Fruit fly (Drosophila melanogaster) whole organism, embryonic: Measurements from ENCODE around the gene Neu2.

Experiments
- B-H2 ChIP-seq: fragments of 200-800 bp; sonication (Bioruptor generic); optimal IDR thresholded peaks from 2 replicates; lab custom pipeline; 2018; ENCODE audit warnings: missing biosample characterization, mild to moderate bottlenecking, missing genetic modification characterization
- CG10267 ChIP-seq: fragments of 200-800 bp; sonication (Bioruptor generic); optimal IDR thresholded peaks from 2 replicates; lab custom pipeline; 2018; ENCODE audit warnings: missing biosample characterization, mild to moderate bottlenecking, missing genetic modification characterization, moderate library complexity
- CG10979 ChIP-seq: fragments of 200-800 bp; sonication (Bioruptor generic); optimal IDR thresholded peaks from 2 replicates; lab custom pipeline; 2018; ENCODE audit warnings: missing biosample characterization, mild to moderate bottlenecking, missing genetic modification characterization, moderate library complexity
- CG12155 ChIP-seq: fragments of 200-800 bp; sonication (Bioruptor generic); optimal IDR thresholded peaks from 3 replicates; lab custom pipeline; 2016; ENCODE audit warnings: missing biosample characterization, missing genetic modification characterization
- CG12299 ChIP-seq: fragments of 200-800 bp; sonication (Bioruptor generic); optimal IDR thresholded peaks from 2 replicates; lab custom pipeline; 2018; ENCODE audit warnings: missing biosample characterization, mild to moderate bottlenecking, missing genetic modification characterization
- CG15269 ChIP-seq: fragments of 200-800 bp; sonication (Bioruptor generic); optimal IDR thresholded peaks from 2 replicates; lab custom pipeline; 2018; ENCODE audit warnings: missing biosample characterization, mild to moderate bottlenecking, missing genetic modification characterization, moderate library complexity
- CG15696 ChIP-seq: fragments of 200-800 bp; sonication (Bioruptor generic); optimal IDR thresholded peaks from 2 replicates; lab custom pipeline; 2019; ENCODE audit warnings: missing biosample characterization, mild to moderate bottlenecking, missing genetic modification characterization, moderate library complexity
- CG1602 ChIP-seq: fragments of 200-800 bp; sonication (Bioruptor generic); optimal IDR thresholded peaks from 3 replicates; lab custom pipeline; 2016; ENCODE audit warnings: missing biosample characterization, missing genetic modification characterization
- CG1603 ChIP-seq: fragments of 200-800 bp; sonication (Bioruptor generic); optimal IDR thresholded peaks from 2 replicates; lab custom pipeline; 2019; ENCODE audit warnings: missing biosample characterization, mild to moderate bottlenecking, missing genetic modification characterization, moderate library complexity
- CG1647 ChIP-seq: fragments of 200-800 bp; sonication (Bioruptor generic); optimal IDR thresholded peaks from 3 replicates; lab custom pipeline; 2016; ENCODE audit warnings: missing biosample characterization, missing genetic modification characterization
- CG17829 ChIP-seq: fragments of 200-800 bp; optimal IDR thresholded peaks from 2 replicates; lab custom pipeline; 2019; ENCODE audit warnings: missing biosample characterization, mild to moderate bottlenecking, missing genetic modification characterization, moderate library complexity
- CG18262 ChIP-seq: fragments of 200-800 bp; optimal IDR thresholded peaks from 3 replicates; lab custom pipeline; 2019; ENCODE audit warnings: missing biosample characterization, mild to moderate bottlenecking, missing genetic modification characterization, moderate library complexity
- CG2712 ChIP-seq: fragments of 200-800 bp; optimal IDR thresholded peaks from 3 replicates; lab custom pipeline; 2019; ENCODE audit warnings: missing biosample characterization, mild to moderate bottlenecking, missing genetic modification characterization, moderate library complexity
- CG30020 ChIP-seq: fragments of 200-800 bp; optimal IDR thresholded peaks from 2 replicates; lab custom pipeline; 2019; ENCODE audit warnings: missing biosample characterization, mild to moderate bottlenecking, missing genetic modification characterization, moderate library complexity
- CG30403 ChIP-seq: fragments of 200-800 bp; sonication (Bioruptor generic); optimal IDR thresholded peaks from 3 replicates; lab custom pipeline; 2016; ENCODE audit warnings: missing biosample characterization, missing genetic modification characterization
- CG3847 ChIP-seq: fragments of 200-800 bp; sonication (Bioruptor generic); IDR thresholded peaks from 2 replicates; pipeline ENCODE4 v1.3.6; 2022; ENCODE audit warnings: missing biosample characterization, missing genetic modification characterization
- CG6272 ChIP-seq: fragments of 200-800 bp; sonication (Bioruptor generic); IDR thresholded peaks from 2 replicates; pipeline ENCODE4 v1.3.6; 2022; ENCODE audit warnings: missing biosample characterization, missing genetic modification characterization
- CG7372 ChIP-seq: fragments of 200-800 bp; sonication (Bioruptor generic); IDR thresholded peaks from 2 replicates; pipeline ENCODE4 v1.3.6; 2022; ENCODE audit warnings: missing biosample characterization, missing genetic modification characterization
- CG7556 ChIP-seq: fragments of 200-800 bp; sonication (Bioruptor generic); optimal IDR thresholded peaks from 2 replicates; lab custom pipeline; 2017; ENCODE audit warnings: missing biosample characterization, mild to moderate bottlenecking, missing genetic modification characterization
- CG9727 ChIP-seq: fragments of 200-800 bp; sonication (Bioruptor generic); optimal IDR thresholded peaks from 3 replicates; lab custom pipeline; 2017; ENCODE audit warnings: missing biosample characterization, mild to moderate bottlenecking, missing genetic modification characterization
- Dek ChIP-seq: fragments of 200-800 bp; sonication (Bioruptor generic); optimal IDR thresholded peaks from 3 replicates; lab custom pipeline; 2019; ENCODE audit warnings: missing biosample characterization, mild to moderate bottlenecking, missing genetic modification characterization, moderate library complexity
- Gug ChIP-seq: fragments of 200-800 bp; sonication (Bioruptor generic); IDR thresholded peaks from 4 replicates; pipeline ENCODE4 v1.3.6; 2022; ENCODE audit warnings: missing biosample characterization, missing genetic modification characterization
- Hsf ChIP-seq: fragments of 200-800 bp; sonication (Bioruptor generic); optimal IDR thresholded peaks from 3 replicates; lab custom pipeline; 2016; ENCODE audit warnings: missing biosample characterization, missing genetic modification characterization
- NC2α ChIP-seq: fragments of 200-800 bp; sonication (Bioruptor generic); optimal IDR thresholded peaks from 2 replicates; lab custom pipeline; 2016; ENCODE audit warnings: missing biosample characterization, missing genetic modification characterization
- NfI ChIP-seq: fragments of 200-800 bp; sonication (Bioruptor generic); optimal IDR thresholded peaks from 3 replicates; lab custom pipeline; 2018; ENCODE audit warnings: missing biosample characterization, mild to moderate bottlenecking, missing genetic modification characterization, moderate library complexity
- Oli ChIP-seq: fragments of 200-800 bp; sonication (Bioruptor generic); optimal IDR thresholded peaks from 2 replicates; lab custom pipeline; 2018; ENCODE audit warnings: missing biosample characterization, mild to moderate bottlenecking, missing genetic modification characterization, moderate library complexity
- Scr ChIP-seq: fragments of 200-800 bp; sonication (Bioruptor generic); IDR thresholded peaks from 2 replicates; pipeline ENCODE4 v1.3.6; 2022; ENCODE audit warnings: missing biosample characterization, missing genetic modification characterization; ENCODE audit not compliant: partially characterized antibody
- Sin3A ChIP-seq: fragments of >200 bp; optimal IDR thresholded peaks from 2 replicates; lab custom pipeline; 2018
- Trl ChIP-seq, 3 experiments: fragments of >200 bp in 2 of 3; fragments of 200-800 bp in 1 of 3; sonication (Bioruptor generic) in 1 of 3; optimal IDR thresholded peaks; 2 replicates in 1 of 3; 3 replicates in 2 of 3; lab custom pipeline; 2016 to 2017; ENCODE audit warnings: missing biosample characterization in 1 of 3, missing genetic modification characterization in 1 of 3
- YL-1 ChIP-seq: fragments of 200-800 bp; sonication (Bioruptor generic); optimal IDR thresholded peaks from 3 replicates; lab custom pipeline; 2017; ENCODE audit warnings: missing biosample characterization, mild to moderate bottlenecking, missing genetic modification characterization
- ato ChIP-seq: fragments of 200-800 bp; sonication (Bioruptor generic); IDR thresholded peaks from 2 replicates; pipeline ENCODE4 v1.3.6; 2022; ENCODE audit warnings: missing biosample characterization, missing genetic modification characterization; ENCODE audit not compliant: partially characterized antibody
- az2 ChIP-seq: fragments of 200-800 bp; sonication (Bioruptor generic); optimal IDR thresholded peaks from 3 replicates; lab custom pipeline; 2016; ENCODE audit warnings: missing biosample characterization, missing genetic modification characterization
- bsh ChIP-seq, 2 experiments: fragments of 200-800 bp; sonication (Bioruptor generic); optimal IDR thresholded peaks; 2 replicates each; lab custom pipeline; 2017 to 2018; ENCODE audit warnings: mild to moderate bottlenecking in 2 of 2, missing biosample characterization in 2 of 2, missing genetic modification characterization in 2 of 2, moderate library complexity in 1 of 2
- chif ChIP-seq, 2 experiments: fragments of 200-800 bp; sonication (Bioruptor generic); optimal IDR thresholded peaks; 3 replicates each; lab custom pipeline; 2016; ENCODE audit warnings: missing biosample characterization in 2 of 2, missing genetic modification characterization in 2 of 2
- ems ChIP-seq: fragments of 200-800 bp; sonication (Bioruptor generic); optimal IDR thresholded peaks from 3 replicates; lab custom pipeline; 2016; ENCODE audit warnings: missing biosample characterization, missing genetic modification characterization
- fd102C ChIP-seq: fragments of 200-800 bp; sonication (Bioruptor generic); optimal IDR thresholded peaks from 2 replicates; lab custom pipeline; 2018; ENCODE audit warnings: missing biosample characterization, mild to moderate bottlenecking, missing genetic modification characterization, moderate library complexity
- gcm ChIP-seq: fragments of 200-800 bp; sonication (Bioruptor generic); optimal IDR thresholded peaks from 2 replicates; lab custom pipeline; 2019; ENCODE audit warnings: missing biosample characterization, mild to moderate bottlenecking, missing genetic modification characterization, moderate library complexity
- gem ChIP-seq: fragments of 200-800 bp; sonication (Bioruptor generic); optimal IDR thresholded peaks from 2 replicates; lab custom pipeline; 2019; ENCODE audit warnings: missing biosample characterization, mild to moderate bottlenecking, missing genetic modification characterization, moderate library complexity
- her ChIP-seq: fragments of 200-800 bp; sonication (Bioruptor generic); optimal IDR thresholded peaks from 2 replicates; lab custom pipeline; 2016; ENCODE audit warnings: missing biosample characterization, missing genetic modification characterization
- ind ChIP-seq: fragments of 200-800 bp; sonication (Bioruptor generic); optimal IDR thresholded peaks from 3 replicates; lab custom pipeline; 2016; ENCODE audit warnings: missing biosample characterization, missing genetic modification characterization
- jing ChIP-seq: fragments of 200-800 bp; sonication (Bioruptor generic); optimal IDR thresholded peaks from 2 replicates; lab custom pipeline; 2018; ENCODE audit warnings: missing biosample characterization, mild to moderate bottlenecking, missing genetic modification characterization
- nmo ChIP-seq: fragments of 200-800 bp; sonication (Bioruptor generic); optimal IDR thresholded peaks from 2 replicates; lab custom pipeline; 2018; ENCODE audit warnings: missing biosample characterization, mild to moderate bottlenecking, missing genetic modification characterization, moderate library complexity
- pan ChIP-seq, 4 experiments: fragments of >200 bp in 3 of 4; fragments of 200-800 bp in 1 of 4; sonication (Bioruptor generic) in 1 of 4; optimal IDR thresholded peaks in 3 of 4; IDR thresholded peaks in 1 of 4; 2 replicates each; pipeline versions ENCODE4 v1.3.6 to Lab custom; 2017 to 2022; ENCODE audit warnings: missing biosample characterization in 2 of 4, missing genetic modification characterization in 2 of 4, mixed read lengths in 1 of 4
- phol ChIP-seq: fragments of 200-800 bp; sonication (Bioruptor generic); optimal IDR thresholded peaks from 3 replicates; lab custom pipeline; 2018; ENCODE audit warnings: missing biosample characterization, mild to moderate bottlenecking, missing genetic modification characterization, moderate library complexity
- run ChIP-seq: fragments of 200-800 bp; sonication (Bioruptor generic); optimal IDR thresholded peaks from 3 replicates; lab custom pipeline; 2018; ENCODE audit warnings: missing biosample characterization, mild to moderate bottlenecking, missing genetic modification characterization
- sens ChIP-seq: fragments of 200-800 bp; sonication (Bioruptor generic); peaks from one replicate; lab custom pipeline; 2016; ENCODE audit warnings: missing biosample characterization, missing genetic modification characterization
- sim ChIP-seq: fragments of 200-800 bp; sonication (Bioruptor generic); IDR thresholded peaks from 2 replicates; pipeline ENCODE4 v1.3.6; 2022; ENCODE audit warnings: missing biosample characterization, missing genetic modification characterization
- zen ChIP-seq: fragments of 200-800 bp; sonication (Bioruptor generic); optimal IDR thresholded peaks from 3 replicates; lab custom pipeline; 2018; ENCODE audit warnings: missing biosample characterization, mild to moderate bottlenecking, missing genetic modification characterization, moderate library complexity
- zf30C ChIP-seq: fragments of 200-800 bp; sonication (Bioruptor generic); optimal IDR thresholded peaks from 3 replicates; lab custom pipeline; 2018; ENCODE audit warnings: missing biosample characterization, mild to moderate bottlenecking, missing genetic modification characterization

Gene Neu2

dm6 chr3L:21455196-21455595 lies 35.2 kb downstream of the Neu2 start (continued):
- no peak for TF ChIP-seq nmo (GFP tag; lab: Kevin White, UChicago)
- TF ChIP-seq chif (GFP tag; optimal IDR thresholded peaks at IDR 0.05; lab: Kevin White, UChicago), result peak in 1 of 2 experiments; percentile 0
- TF ChIP-seq bsh (GFP tag; optimal IDR thresholded peaks at IDR 0.05; lab: Kevin White, UChicago), result peak in 1 of 2 experiments; percentile 27
- no peak for TF ChIP-seq CG15269 (tag; lab: Kevin White, UChicago)
- peak; percentile 41 for TF ChIP-seq CG10979 (tag; lab: Kevin White, UChicago)
- peak; percentile 19 for TF ChIP-seq CG15696 (tag; lab: Kevin White, UChicago)
- TF ChIP-seq CG18262 (tag; lab: Kevin White, UChicago), result peak; percentile 39
- TF ChIP-seq CG17829, result peak; percentile 6
- peak; percentile 82 for TF ChIP-seq sens
- TF ChIP-seq Oli (tag; lab: Kevin White, UChicago), result no peak
- no peak for TF ChIP-seq ems (GFP tag; lab: Kevin White, UChicago)
- TF ChIP-seq gem (tag; lab: Kevin White, UChicago), result peak; percentile 39
- TF ChIP-seq CG2712 (tag; lab: Kevin White, UChicago), result peak; percentile 38
- TF ChIP-seq CG9727, result peak; percentile 45
- peak; percentile 17 for TF ChIP-seq phol
- TF ChIP-seq Dek, result no peak
- TF ChIP-seq fd102C (GFP tag; lab: Kevin White, UChicago), result peak; percentile 50

dm6 chr3L:21453623-21454022 lies 36.8 kb downstream of the Neu2 start:
- peak; percentile 66; the same call in 1 of the 2 replicates for TF ChIP-seq sim (GFP tag; lab: Robert Waterston, UW)
- TF ChIP-seq pan (optimal IDR thresholded peaks at IDR 0.05; lab: Kevin White, UChicago), result no peak
- TF ChIP-seq pan (GFP tag; optimal IDR thresholded peaks at IDR 0.05 in 1 of 2, IDR thresholded peaks at IDR 0.05 in 1 of 2), result peak in 1 of 2 experiments; percentile 36
- TF ChIP-seq jing (GFP tag; lab: Kevin White, UChicago), result peak; percentile 19
- no peak for TF ChIP-seq ato (GFP tag; lab: Robert Waterston, UW)
- no peak for TF ChIP-seq B-H2 (GFP tag; lab: Kevin White, UChicago)
- TF ChIP-seq CG7556 (GFP tag; lab: Kevin White, UChicago), result peak; percentile 48
- TF ChIP-seq YL-1 (GFP tag; lab: Kevin White, UChicago), result no peak
- peak; percentile 83 for TF ChIP-seq CG1603 (tag; lab: Kevin White, UChicago)
- TF ChIP-seq zf30C (GFP tag; lab: Kevin White, UChicago), result no peak
- peak; percentile 76 for TF ChIP-seq zen (tag; lab: Kevin White, UChicago)
- no peak for TF ChIP-seq CG3847 (GFP tag; lab: Robert Waterston, UW)
- peak; percentile 57 for TF ChIP-seq Hsf (GFP tag; lab: Kevin White, UChicago)
- TF ChIP-seq CG1602 (GFP tag; lab: Kevin White, UChicago), result peak; percentile 47
- TF ChIP-seq NfI (GFP tag; lab: Kevin White, UChicago), result no peak
- TF ChIP-seq ind (GFP tag; lab: Kevin White, UChicago), result peak; percentile 11
- TF ChIP-seq CG12155 (GFP tag; lab: Kevin White, UChicago), result peak; percentile 26
- peak; percentile 77 for TF ChIP-seq CG10267 (tag; lab: Kevin White, UChicago)
- no peak for TF ChIP-seq CG30020
- peak; percentile 62 for TF ChIP-seq gcm (GFP tag; lab: Kevin White, UChicago)
- TF ChIP-seq CG30403 (GFP tag; lab: Kevin White, UChicago), result peak; percentile 40
- TF ChIP-seq run (tag; lab: Kevin White, UChicago), result no peak
- peak; percentile 14 for TF ChIP-seq NC2α
- peak; percentile 96 for TF ChIP-seq sens
- TF ChIP-seq Trl (optimal IDR thresholded peaks at IDR 0.05; lab: Kevin White, UChicago), result no peak
- TF ChIP-seq Trl (GFP tag; optimal IDR thresholded peaks at IDR 0.05; lab: Kevin White, UChicago), result peak; percentile 47
- peak; percentile 61 for TF ChIP-seq az2 (GFP tag; lab: Kevin White, UChicago)
- no peak for TF ChIP-seq CG1647 (GFP tag; lab: Kevin White, UChicago)
- no peak for TF ChIP-seq CG7372
- TF ChIP-seq Sin3A (lab: Kevin White, UChicago), result no peak
- TF ChIP-seq her (GFP tag; lab: Kevin White, UChicago), result peak; percentile 37
- peak; percentile 26; the same call in 1 of the 4 replicates for TF ChIP-seq Gug (GFP tag; lab: Robert Waterston, UW)
- no peak for TF ChIP-seq CG12299 (tag; lab: Kevin White, UChicago)
- peak; percentile 29; the same call in 1 of the 2 replicates for TF ChIP-seq CG6272 (GFP tag; lab: Robert Waterston, UW)
- TF ChIP-seq Scr (GFP tag; lab: Robert Waterston, UW), result no peak
